Fruit fly (Drosophila melanogaster) Kc167 (cell line): ENCODE data around the gene nAChRalpha3.

ENCODE experiments used
- Myc ChIP-seq: fragments of >200 bp; optimal IDR thresholded peaks from 2 replicates; lab custom pipeline; 2017; ENCODE audit warnings: missing external identifiers
- h ChIP-seq: fragments of >200 bp; optimal IDR thresholded peaks from 3 replicates; lab custom pipeline; 2018; ENCODE audit warnings: missing external identifiers
- psq ChIP-seq: fragments of >200 bp; optimal IDR thresholded peaks from 2 replicates; lab custom pipeline; 2017; ENCODE audit warnings: missing external identifiers

DNA sequence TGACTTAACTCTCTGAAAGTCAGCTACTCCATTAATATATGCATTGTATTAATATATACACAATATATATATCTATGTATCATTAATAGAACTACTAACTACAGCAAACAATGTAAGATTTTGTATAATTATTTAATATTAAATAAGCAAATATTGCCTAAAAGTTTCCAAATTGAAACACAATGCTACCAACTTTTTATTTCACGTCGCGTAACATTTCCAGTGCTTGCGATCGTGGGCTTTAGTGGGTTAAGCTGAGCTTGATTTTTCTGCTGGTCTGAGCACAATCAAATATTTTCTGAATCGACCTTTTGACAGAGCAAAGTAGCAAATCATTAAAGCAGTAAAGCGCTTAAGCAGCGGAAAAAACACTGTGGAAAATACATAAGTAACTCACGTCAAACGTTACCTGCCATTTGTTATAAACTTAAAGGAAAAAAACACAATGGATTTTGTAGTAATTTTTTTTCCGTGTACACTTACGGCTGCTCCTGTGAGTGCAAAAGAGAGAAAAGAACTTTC, 108.6 kb downstream of the nAChRalpha3 start:
- TF ChIP-seq psq (lab: Kevin White, UChicago), result no peak
- TF ChIP-seq Myc (lab: Kevin White, UChicago), result no peak
- TF ChIP-seq h (lab: Kevin White, UChicago), result no peak
